Worm (Caenorhabditis elegans): ENCODE data around the gene Y39B6A.27.

DNA sequence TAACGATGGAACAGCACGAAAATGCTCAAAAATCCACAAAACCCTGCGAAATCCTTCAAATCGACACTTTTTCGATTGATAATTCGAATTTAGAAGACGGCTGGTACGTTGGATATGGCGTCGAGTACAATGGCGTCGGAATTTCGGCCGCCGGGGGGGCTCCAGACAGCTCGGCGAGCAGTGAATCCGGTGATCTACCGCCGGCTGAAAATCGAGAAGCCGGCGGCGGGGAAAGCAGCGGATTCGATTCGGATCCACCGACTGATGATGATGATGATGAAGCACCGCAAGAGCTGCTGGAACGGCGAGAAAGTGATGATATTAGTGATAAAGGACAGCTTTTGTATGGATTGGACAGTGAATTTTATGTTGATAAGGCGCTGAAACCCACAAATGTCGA, 40.6 kb upstream of the Y39B6A.27 start:
- TF ChIP-seq flt-1 (GFP tag; IDR thresholded peaks at IDR 0.05) (no peak), ref-1 (GFP tag; conservative IDR thresholded peaks at IDR 0.05) (no peak), med-1 (GFP tag; optimal IDR thresholded peaks at IDR 0.05; ENCODE audit: insufficient read depth) (no peak), cog-1 (tag; optimal IDR thresholded peaks at IDR 0.05) (no peak), ztf-29 (GFP tag; IDR thresholded peaks at IDR 0.05) (no peak), ztf-23 (GFP tag; IDR thresholded peaks at IDR 0.05) (no peak), klf-2 (GFP tag; conservative IDR thresholded peaks at IDR 0.05) (no peak)

Measured in whole organism, midembryonic.